Fruit fly (Drosophila melanogaster) whole organism: Measurements from ENCODE around the gene mRpL17.
A peak's percentile ranks its signal among the peaks of the same experiment; 100 is the strongest.

Experiments used
- CG8478 ChIP-seq: fragments of >200 bp; optimal IDR thresholded peaks from 2 replicates; lab custom pipeline; 2018; ENCODE audit warnings: inconsistent platforms
- Dll ChIP-seq: fragments of >200 bp; optimal IDR thresholded peaks from 2 replicates; lab custom pipeline; 2017
- EcR ChIP-seq, 2 experiments: fragments of >200 bp; optimal IDR thresholded peaks; 2 replicates each; lab custom pipeline; 2017; ENCODE audit warnings: missing biosample characterization in 2 of 2, missing genetic modification characterization in 2 of 2, missing genetic modification reagents in 2 of 2
- pan ChIP-seq: fragments of >200 bp; optimal IDR thresholded peaks from 2 replicates; lab custom pipeline; 2017
- psq ChIP-seq: fragments of >200 bp; optimal IDR thresholded peaks from 2 replicates; lab custom pipeline; 2017
- usp ChIP-seq: fragments of >200 bp; optimal IDR thresholded peaks from 2 replicates; lab custom pipeline; 2017; ENCODE audit warnings: missing biosample characterization, missing genetic modification characterization, mixed read lengths

Gene mRpL17

DNA sequence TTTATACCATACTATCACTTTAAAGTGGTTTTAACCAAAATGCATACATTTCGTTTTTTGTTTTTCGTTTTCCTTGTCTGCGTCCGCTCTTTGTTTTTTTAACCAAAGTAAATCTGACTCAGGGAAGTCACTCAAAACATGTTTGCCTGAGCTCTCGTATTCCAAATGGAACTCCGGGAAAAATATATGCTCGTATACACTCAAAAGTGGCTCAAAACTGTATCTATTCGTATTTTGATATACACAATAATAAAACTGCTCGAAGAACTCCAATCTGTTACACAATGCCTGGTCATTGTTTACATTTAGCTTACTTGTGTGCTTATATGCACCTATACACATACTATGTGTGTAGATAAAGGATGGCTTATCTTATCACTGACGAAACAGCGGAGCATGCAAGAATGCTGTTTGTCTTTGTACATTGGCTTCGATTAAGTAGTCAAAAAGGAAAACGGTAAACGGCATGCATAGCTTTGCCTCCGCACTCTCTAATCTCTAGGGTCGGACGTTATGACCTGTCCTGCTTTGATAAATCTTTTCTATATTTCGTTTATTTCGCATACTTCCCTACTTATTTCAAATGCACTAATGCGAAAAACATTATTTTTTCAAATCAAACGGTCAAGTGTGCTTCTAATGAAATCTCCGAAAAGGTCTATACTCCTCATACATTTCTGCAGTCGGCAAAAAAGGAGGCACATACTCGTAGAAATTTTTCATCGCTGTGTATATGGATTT lies 6.4 kb downstream of the mRpL17 start, which contains the start of gene miple2:
miple2 (plus strand) TSS at position 441 of the 741 bp plus-strand sequence.
- TF ChIP-seq psq (lab: Kevin White, UChicago) (no peak), usp (GFP tag; lab: Kevin White, UChicago) (no peak), EcR (GFP tag; optimal IDR thresholded peaks at IDR 0.05; lab: Kevin White, UChicago) (no peak), Dll (no peak), pan (lab: Kevin White, UChicago) (no peak), CG8478 (no peak)

DNA sequence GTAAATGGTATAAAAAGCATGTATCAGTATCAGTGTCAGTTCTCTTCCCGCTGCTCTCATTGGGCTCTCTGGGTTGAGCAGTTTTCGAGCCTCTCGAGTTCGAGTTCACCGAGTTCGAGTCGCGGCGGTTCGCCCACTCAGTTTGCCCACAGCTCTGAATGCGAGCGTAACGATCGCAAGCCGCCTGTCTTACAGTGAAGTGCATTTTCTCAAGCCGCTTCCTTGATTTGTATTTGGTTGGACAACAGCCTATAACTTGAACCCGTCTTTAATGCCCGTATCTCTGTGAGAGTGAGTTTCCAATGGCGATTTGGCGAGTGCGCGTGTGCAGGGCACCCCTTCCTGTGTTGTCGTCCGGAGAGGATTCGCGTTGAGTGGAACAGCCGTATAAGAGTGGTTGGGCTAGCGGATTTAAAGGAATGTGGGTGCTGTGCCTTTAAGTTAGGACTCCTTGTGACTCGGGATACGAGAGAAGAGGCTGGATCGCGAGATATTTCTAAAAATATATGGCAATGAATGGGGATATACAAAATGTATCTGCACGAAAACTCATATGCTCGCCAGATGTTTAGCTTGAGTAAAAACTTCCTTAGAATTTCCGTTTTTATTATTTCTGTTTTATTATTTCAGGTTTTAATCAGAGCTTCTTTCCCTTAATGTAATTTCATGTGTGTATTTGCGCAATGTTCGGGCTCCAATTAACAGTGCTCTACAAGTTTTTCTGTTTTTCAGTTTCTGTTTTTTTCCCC lies 7.1 kb downstream of the mRpL17 start:
- TF ChIP-seq EcR (GFP tag; optimal IDR thresholded peaks at IDR 0.05; lab: Kevin White, UChicago) (peak in 1 of 2 experiments; percentile 41), psq (lab: Kevin White, UChicago) (no peak)

DNA sequence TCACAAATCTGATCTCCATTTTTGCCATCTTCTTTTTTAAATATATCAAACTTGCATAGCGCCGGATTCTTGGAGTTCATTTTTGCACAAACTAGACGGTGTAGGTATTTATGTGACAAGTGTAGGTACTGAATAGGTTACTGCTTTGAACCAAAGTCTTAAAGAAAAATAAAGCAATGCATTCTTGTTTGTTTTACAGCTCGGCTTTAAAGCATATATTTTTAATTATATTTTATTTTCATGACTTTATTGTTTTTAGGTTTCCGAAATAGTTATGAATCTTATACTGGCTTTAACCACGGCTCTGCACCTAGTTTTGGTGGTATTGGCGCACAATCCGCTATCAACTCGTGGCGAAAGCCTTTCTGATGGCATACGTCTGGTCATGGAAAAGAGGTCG lies 8.7 kb downstream of the mRpL17 start, which contains the start of gene CG32845:
CG32845 (minus strand) TSS at position 101 of the 400 bp plus-strand sequence.
- no peak for TF ChIP-seq pan (lab: Kevin White, UChicago)
- TF ChIP-seq Dll: no peak
- no peak for TF ChIP-seq EcR (GFP tag; optimal IDR thresholded peaks at IDR 0.05; lab: Kevin White, UChicago)
- no peak for TF ChIP-seq CG8478
- TF ChIP-seq usp (GFP tag; lab: Kevin White, UChicago): no peak
- no peak for TF ChIP-seq psq (lab: Kevin White, UChicago)

- TF ChIP-seq EcR (GFP tag; optimal IDR thresholded peaks at IDR 0.05; lab: Kevin White, UChicago): no peak
- TF ChIP-seq psq (lab: Kevin White, UChicago): no peak
- TF ChIP-seq CG8478: no peak
- no peak for TF ChIP-seq Dll
- no peak for TF ChIP-seq pan (lab: Kevin White, UChicago)
- no peak for TF ChIP-seq usp (GFP tag; lab: Kevin White, UChicago)
These were observed 10.3 kb downstream of the mRpL17 start, which contains the start of gene ttm2 for dm6 chr3L:274855-275254. Gene ttm2 (plus strand): TSS chr3L:275155.

DNA sequence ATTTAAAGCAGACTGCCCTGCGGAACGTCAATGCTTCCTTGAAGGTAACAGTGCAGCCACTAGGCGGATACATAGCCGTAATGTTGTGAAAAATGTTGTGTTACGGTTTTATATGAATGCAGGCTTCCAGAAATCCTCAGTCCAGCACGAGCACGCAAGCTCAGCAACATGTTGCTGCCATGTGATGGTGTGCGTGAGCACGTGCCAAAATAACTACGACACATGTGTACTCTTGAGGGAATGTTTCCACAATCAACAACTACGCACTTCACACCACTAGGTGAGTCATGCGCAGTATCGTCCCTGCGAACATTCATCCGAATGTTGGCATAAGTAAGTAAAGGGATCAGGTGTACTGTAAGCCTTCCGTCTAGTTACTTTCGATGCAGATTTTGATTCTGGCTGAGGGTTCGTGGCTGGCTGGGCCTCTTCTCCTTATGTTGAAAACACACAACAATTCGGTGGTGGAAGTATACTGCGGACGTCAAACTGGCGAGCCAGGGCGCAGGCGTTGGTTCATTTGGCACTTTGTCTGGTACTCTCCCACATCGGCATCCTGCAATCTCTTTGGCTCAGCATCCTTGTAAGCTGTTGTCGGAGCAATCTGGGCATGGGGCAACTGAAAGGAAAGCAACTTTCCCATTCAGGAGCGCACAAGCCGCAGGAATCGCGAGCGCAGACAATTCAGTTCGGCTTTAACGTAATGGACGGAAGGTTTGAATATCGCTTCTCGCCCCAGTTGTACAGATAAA lies 12.3 kb downstream of the mRpL17 start, which contains the start of gene RhoGEF3:
RhoGEF3 (plus strand) TSS at position 702 of the 752 bp plus-strand sequence.
- no peak for TF ChIP-seq psq (lab: Kevin White, UChicago)
- TF ChIP-seq pan (lab: Kevin White, UChicago): no peak
- no peak for TF ChIP-seq Dll
- no peak for TF ChIP-seq EcR (GFP tag; optimal IDR thresholded peaks at IDR 0.05; lab: Kevin White, UChicago)
- no peak for TF ChIP-seq usp (GFP tag; lab: Kevin White, UChicago)
- TF ChIP-seq CG8478: no peak

DNA sequence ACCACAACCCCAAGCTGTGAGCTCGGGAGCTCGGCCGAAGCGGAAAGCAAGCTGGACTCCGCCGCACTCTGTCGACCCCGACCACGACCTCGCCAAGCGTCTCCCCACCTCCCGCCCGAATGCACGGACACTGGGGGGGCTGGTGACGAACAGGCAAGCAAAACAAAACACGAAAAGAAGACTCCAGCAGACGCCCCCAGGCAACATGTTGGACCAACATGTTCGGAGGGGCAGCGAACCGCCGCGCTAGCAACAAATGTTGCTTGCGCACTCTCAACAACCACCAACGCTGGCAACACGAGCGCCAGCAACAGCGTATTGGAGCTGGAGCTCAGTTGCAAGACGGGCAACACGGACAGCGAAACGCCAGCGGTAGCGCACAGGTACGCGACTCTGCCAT lies 17.7 kb downstream of the mRpL17 start:
- TF ChIP-seq EcR (GFP tag; optimal IDR thresholded peaks at IDR 0.05; lab: Kevin White, UChicago) (no peak), usp (GFP tag; lab: Kevin White, UChicago) (no peak), psq (lab: Kevin White, UChicago) (no peak), CG8478 (no peak), pan (lab: Kevin White, UChicago) (no peak), Dll (no peak)

DNA sequence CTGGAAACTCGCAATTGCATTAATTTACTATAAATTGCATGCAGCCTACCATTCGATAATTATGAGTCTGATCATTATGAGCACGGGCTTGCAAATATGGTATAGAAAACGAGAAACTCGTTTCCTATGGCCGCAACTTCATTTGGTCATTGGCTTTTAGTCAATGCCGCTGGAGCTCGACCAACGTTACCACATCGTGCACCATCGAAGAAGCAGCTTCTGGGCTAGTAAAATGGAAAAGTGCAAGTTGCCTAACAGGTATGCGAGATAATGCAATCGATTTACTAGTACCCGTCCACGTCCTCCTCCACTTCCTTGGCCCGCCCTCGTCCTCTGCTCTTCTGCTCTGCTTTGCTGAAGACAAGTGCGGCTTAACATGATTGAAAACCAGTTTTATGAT lies 19.7 kb downstream of the mRpL17 start:
- no peak for TF ChIP-seq CG8478
- no peak for TF ChIP-seq usp (GFP tag; lab: Kevin White, UChicago)
- peak in 1 of 2 experiments; percentile 38 for TF ChIP-seq EcR (GFP tag; optimal IDR thresholded peaks at IDR 0.05; lab: Kevin White, UChicago)
- no peak for TF ChIP-seq psq (lab: Kevin White, UChicago)
- no peak for TF ChIP-seq pan (lab: Kevin White, UChicago)
- no peak for TF ChIP-seq Dll

DNA sequence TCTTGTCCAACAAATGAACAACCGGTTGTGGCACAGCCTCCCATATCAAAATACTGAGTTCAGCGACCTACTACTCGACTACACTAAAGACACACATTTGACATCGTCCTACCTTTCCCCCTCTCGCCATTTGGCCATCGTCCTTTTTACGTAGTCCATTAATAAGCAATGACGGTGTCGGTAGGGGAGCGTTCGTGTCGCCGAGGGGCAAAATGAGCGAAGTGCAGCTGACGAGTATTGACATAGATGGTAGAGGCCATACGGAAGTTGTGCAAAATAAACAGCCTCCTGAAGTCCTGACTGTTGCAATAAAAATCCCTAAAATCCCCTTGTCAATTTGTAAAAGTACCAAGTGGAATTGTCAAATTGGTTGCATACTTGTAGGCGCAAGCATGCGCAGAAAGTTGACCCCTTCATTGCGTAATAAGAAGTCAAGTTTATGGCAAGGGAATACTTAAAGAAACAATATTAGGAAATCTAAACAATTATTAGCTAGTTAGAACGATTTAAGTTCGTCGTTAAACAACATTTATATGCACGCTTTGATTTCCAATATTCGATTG lies 27.1 kb downstream of the mRpL17 start:
- TF ChIP-seq EcR (GFP tag; optimal IDR thresholded peaks at IDR 0.05; lab: Kevin White, UChicago) (no peak), pan (lab: Kevin White, UChicago) (no peak), usp (GFP tag; lab: Kevin White, UChicago) (no peak), CG8478 (no peak), Dll (no peak), psq (lab: Kevin White, UChicago) (no peak)

dm6 chr3L:292146-292776 lies 27.7 kb downstream of the mRpL17 start:
- TF ChIP-seq CG8478 (no peak), usp (GFP tag; lab: Kevin White, UChicago) (no peak), pan (lab: Kevin White, UChicago) (no peak), EcR (GFP tag; optimal IDR thresholded peaks at IDR 0.05; lab: Kevin White, UChicago) (no peak)

- TF ChIP-seq usp (GFP tag; lab: Kevin White, UChicago): no peak
- TF ChIP-seq Dll: no peak
These were observed 30.3 kb downstream of the mRpL17 start for dm6 chr3L:294841-295408.

DNA sequence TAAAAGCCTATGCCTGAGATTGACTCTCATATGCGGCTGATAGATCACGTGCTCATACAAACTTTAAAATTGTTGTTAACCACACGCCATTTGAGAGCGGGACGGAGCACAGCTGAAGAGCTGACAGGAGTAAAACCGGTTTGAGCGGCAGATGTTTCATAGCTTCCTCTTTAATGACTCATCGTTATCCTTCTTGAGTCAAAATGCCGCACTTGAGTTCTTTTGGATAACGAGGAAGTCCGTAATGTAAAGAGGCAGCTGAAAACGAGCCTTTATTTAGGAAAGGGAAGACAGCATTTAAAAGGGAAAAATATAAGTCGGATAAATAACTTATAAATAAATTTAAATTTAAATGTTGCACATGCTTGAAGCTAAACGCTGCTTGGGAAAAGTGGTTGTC lies 32.7 kb downstream of the mRpL17 start:
- TF ChIP-seq CG8478 (no peak), pan (lab: Kevin White, UChicago) (no peak), EcR (GFP tag; optimal IDR thresholded peaks at IDR 0.05; lab: Kevin White, UChicago) (no peak), psq (lab: Kevin White, UChicago) (no peak), Dll (no peak), usp (GFP tag; lab: Kevin White, UChicago) (no peak)
